Fruit fly (Drosophila melanogaster) whole organism, embryonic: Measurements from ENCODE around the gene CG34427.
A peak's percentile ranks its signal among the peaks of the same experiment; 100 is the strongest.

Experiments used
- Ada2b ChIP-seq: fragments of 200-800 bp; sonication (Bioruptor generic); IDR thresholded peaks from 2 replicates; pipeline ENCODE4 v1.3.6; 2022; ENCODE audit warnings: missing biosample characterization, missing genetic modification characterization
- Adf1 ChIP-seq: fragments of 200-800 bp; sonication (Bioruptor generic); IDR thresholded peaks from 2 replicates; pipeline ENCODE4 v1.3.6; 2022; ENCODE audit warnings: missing biosample characterization, missing genetic modification characterization
- CG1024 ChIP-seq: fragments of 200-800 bp; sonication (Bioruptor generic); IDR thresholded peaks from 2 replicates; pipeline ENCODE4 v1.3.6; 2022; ENCODE audit warnings: missing biosample characterization, missing genetic modification characterization
- CG12236 ChIP-seq: fragments of 200-800 bp; sonication (Bioruptor generic); optimal IDR thresholded peaks from 2 replicates; lab custom pipeline; 2016; ENCODE audit warnings: missing biosample characterization, missing genetic modification characterization
- CG13287 ChIP-seq: fragments of 200-800 bp; sonication (Bioruptor generic); IDR thresholded peaks from 2 replicates; pipeline ENCODE4 v1.3.6; 2022; ENCODE audit warnings: missing biosample characterization, missing genetic modification characterization; ENCODE audit not compliant: partially characterized antibody
- CG1529 ChIP-seq: fragments of 200-800 bp; sonication (Bioruptor generic); optimal IDR thresholded peaks from 3 replicates; lab custom pipeline; 2018; ENCODE audit warnings: missing biosample characterization, missing genetic modification characterization
- CG1603 ChIP-seq: fragments of 200-800 bp; sonication (Bioruptor generic); optimal IDR thresholded peaks from 2 replicates; lab custom pipeline; 2019; ENCODE audit warnings: missing biosample characterization, mild to moderate bottlenecking, missing genetic modification characterization, moderate library complexity
- CG16813 ChIP-seq: fragments of 200-800 bp; sonication (Bioruptor generic); IDR thresholded peaks from 3 replicates; pipeline ENCODE4 v1.3.6; 2022; ENCODE audit warnings: missing biosample characterization, missing genetic modification characterization; ENCODE audit not compliant: partially characterized antibody
- CG17186 ChIP-seq: fragments of 200-800 bp; sonication (Bioruptor generic); optimal IDR thresholded peaks from 3 replicates; lab custom pipeline; 2017; ENCODE audit warnings: missing biosample characterization, missing genetic modification reagents, missing genetic modification characterization
- CG1832 ChIP-seq: fragments of 200-800 bp; sonication (Bioruptor generic); optimal IDR thresholded peaks from 2 replicates; lab custom pipeline; 2017; ENCODE audit warnings: missing biosample characterization, mild to moderate bottlenecking, missing genetic modification characterization, inconsistent platforms
- CG2129 ChIP-seq: fragments of 200-800 bp; sonication (Bioruptor generic); IDR thresholded peaks from 2 replicates; pipeline ENCODE4 v1.3.6; 2022; ENCODE audit warnings: missing biosample characterization, missing genetic modification characterization; ENCODE audit not compliant: partially characterized antibody
- CG2712 ChIP-seq: fragments of 200-800 bp; optimal IDR thresholded peaks from 3 replicates; lab custom pipeline; 2019; ENCODE audit warnings: missing biosample characterization, mild to moderate bottlenecking, missing genetic modification characterization, moderate library complexity
- CG2889 ChIP-seq: fragments of 200-800 bp; sonication (Bioruptor generic); IDR thresholded peaks from 3 replicates; pipeline ENCODE4 v1.3.6; 2022; ENCODE audit warnings: missing biosample characterization, missing genetic modification characterization
- CG34224 ChIP-seq: fragments of 200-800 bp; sonication (Bioruptor generic); IDR thresholded peaks from 3 replicates; pipeline ENCODE4 v1.3.6; 2022; ENCODE audit warnings: missing biosample characterization, missing genetic modification characterization; ENCODE audit not compliant: partially characterized antibody
- CG42726 ChIP-seq: fragments of 200-800 bp; sonication (Bioruptor generic); IDR thresholded peaks from 2 replicates; pipeline ENCODE4 v1.3.6; 2022; ENCODE audit warnings: missing biosample characterization, missing genetic modification characterization; ENCODE audit not compliant: partially characterized antibody
- CG6765 ChIP-seq: fragments of 200-800 bp; sonication (Bioruptor generic); optimal IDR thresholded peaks from 3 replicates; lab custom pipeline; 2017; ENCODE audit warnings: missing biosample characterization, mild to moderate bottlenecking, missing genetic modification characterization
- CG7372 ChIP-seq: fragments of 200-800 bp; sonication (Bioruptor generic); IDR thresholded peaks from 2 replicates; pipeline ENCODE4 v1.3.6; 2022; ENCODE audit warnings: missing biosample characterization, missing genetic modification characterization
- CG9817 ChIP-seq: fragments of 200-800 bp; sonication (Bioruptor generic); optimal IDR thresholded peaks from 2 replicates; lab custom pipeline; 2018; ENCODE audit warnings: missing biosample characterization, mild to moderate bottlenecking, missing genetic modification characterization, moderate library complexity
- Dad ChIP-seq: fragments of 200-800 bp; sonication (Bioruptor generic); optimal IDR thresholded peaks from 3 replicates; lab custom pipeline; 2016; ENCODE audit warnings: missing biosample characterization, missing genetic modification characterization
- Elba2 ChIP-seq: fragments of 200-800 bp; sonication (Bioruptor generic); optimal IDR thresholded peaks from 3 replicates; lab custom pipeline; 2016; ENCODE audit warnings: missing biosample characterization, missing genetic modification characterization
- Gug ChIP-seq: fragments of 200-800 bp; sonication (Bioruptor generic); IDR thresholded peaks from 4 replicates; pipeline ENCODE4 v1.3.6; 2022; ENCODE audit warnings: missing biosample characterization, missing genetic modification characterization
- Lpt ChIP-seq: fragments of >200 bp; optimal IDR thresholded peaks from 2 replicates; lab custom pipeline; 2018; ENCODE audit warnings: missing biosample characterization, missing genetic modification characterization
- Mad ChIP-seq: fragments of 200-800 bp; sonication (Bioruptor generic); optimal IDR thresholded peaks from 2 replicates; lab custom pipeline; 2016; ENCODE audit warnings: missing biosample characterization, missing genetic modification characterization
- Med ChIP-seq: fragments of 200-800 bp; sonication (Bioruptor generic); peaks from one replicate; lab custom pipeline; 2016; ENCODE audit warnings: missing biosample characterization, missing genetic modification characterization, mild to moderate bottlenecking, inconsistent platforms, moderate library complexity
- Myb ChIP-seq: fragments of 200-800 bp; sonication (Bioruptor generic); optimal IDR thresholded peaks from 2 replicates; lab custom pipeline; 2016; ENCODE audit warnings: missing biosample characterization, missing genetic modification characterization
- NC2α ChIP-seq: fragments of 200-800 bp; sonication (Bioruptor generic); optimal IDR thresholded peaks from 2 replicates; lab custom pipeline; 2016; ENCODE audit warnings: missing biosample characterization, missing genetic modification characterization
- Ssrp ChIP-seq: fragments of 200-800 bp; sonication (Bioruptor generic); optimal IDR thresholded peaks from 2 replicates; lab custom pipeline; 2018; ENCODE audit warnings: missing biosample characterization, mild to moderate bottlenecking, missing genetic modification characterization, moderate library complexity
- Taf1 ChIP-seq: fragments of 200-800 bp; sonication (Bioruptor generic); IDR thresholded peaks from 2 replicates; pipeline ENCODE4 v1.3.6; 2022; ENCODE audit warnings: missing biosample characterization, missing genetic modification characterization
- al ChIP-seq: fragments of 200-800 bp; sonication (Bioruptor generic); IDR thresholded peaks from 2 replicates; pipeline ENCODE4 v1.3.6; 2022; ENCODE audit warnings: missing biosample characterization, missing genetic modification characterization
- cg ChIP-seq: fragments of 200-800 bp; sonication (Bioruptor generic); optimal IDR thresholded peaks from 3 replicates; lab custom pipeline; 2019; ENCODE audit warnings: missing biosample characterization, mild to moderate bottlenecking, missing genetic modification characterization, moderate library complexity
- disco-r ChIP-seq: fragments of 200-800 bp; sonication (Bioruptor generic); optimal IDR thresholded peaks from 2 replicates; lab custom pipeline; 2016; ENCODE audit warnings: missing biosample characterization, missing genetic modification characterization
- fru ChIP-seq: fragments of >200 bp; optimal IDR thresholded peaks from 2 replicates; lab custom pipeline; 2017
- ftz-f1 ChIP-seq: fragments of 200-800 bp; sonication (Bioruptor generic); optimal IDR thresholded peaks from 2 replicates; lab custom pipeline; 2016; ENCODE audit warnings: missing biosample characterization, missing genetic modification characterization
- her ChIP-seq: fragments of 200-800 bp; sonication (Bioruptor generic); optimal IDR thresholded peaks from 2 replicates; lab custom pipeline; 2016; ENCODE audit warnings: missing biosample characterization, missing genetic modification characterization
- knrl ChIP-seq: fragments of 200-800 bp; sonication (Bioruptor generic); IDR thresholded peaks from 3 replicates; pipeline ENCODE4 v1.3.6; 2022; ENCODE audit warnings: missing biosample characterization, missing genetic modification characterization; ENCODE audit not compliant: partially characterized antibody
- lab ChIP-seq: fragments of 200-800 bp; sonication (Bioruptor generic); optimal IDR thresholded peaks from 3 replicates; lab custom pipeline; 2017; ENCODE audit warnings: missing biosample characterization, missing genetic modification characterization, mild to moderate bottlenecking, moderate library complexity, missing genetic modification reagents
- lbe ChIP-seq: fragments of 200-800 bp; sonication (Bioruptor generic); optimal IDR thresholded peaks from 2 replicates; lab custom pipeline; 2016; ENCODE audit warnings: missing biosample characterization, mild to moderate bottlenecking, missing genetic modification characterization
- lmd ChIP-seq: fragments of 200-800 bp; sonication (Bioruptor generic); IDR thresholded peaks from 2 replicates; pipeline ENCODE4 v1.3.6; 2022; ENCODE audit warnings: missing biosample characterization, missing genetic modification characterization
- nerfin-1 ChIP-seq: fragments of 200-800 bp; sonication (Bioruptor generic); optimal IDR thresholded peaks from 3 replicates; lab custom pipeline; 2019; ENCODE audit warnings: missing biosample characterization, mild to moderate bottlenecking, missing genetic modification characterization, moderate library complexity
- onecut ChIP-seq: fragments of 200-800 bp; sonication (Bioruptor generic); IDR thresholded peaks from 2 replicates; pipeline ENCODE4 v1.3.6; 2022; ENCODE audit warnings: missing biosample characterization, missing genetic modification characterization
- phol ChIP-seq: fragments of 200-800 bp; sonication (Bioruptor generic); optimal IDR thresholded peaks from 3 replicates; lab custom pipeline; 2018; ENCODE audit warnings: missing biosample characterization, mild to moderate bottlenecking, missing genetic modification characterization, moderate library complexity
- sens ChIP-seq: fragments of 200-800 bp; sonication (Bioruptor generic); peaks from one replicate; lab custom pipeline; 2016; ENCODE audit warnings: missing biosample characterization, missing genetic modification characterization
- slp2 ChIP-seq: fragments of 200-800 bp; sonication (Bioruptor generic); optimal IDR thresholded peaks from 2 replicates; lab custom pipeline; 2016; ENCODE audit warnings: missing biosample characterization, missing genetic modification characterization
- stwl ChIP-seq: fragments of 200-800 bp; sonication (Bioruptor generic); optimal IDR thresholded peaks from 3 replicates; lab custom pipeline; 2018; ENCODE audit warnings: missing biosample characterization, mild to moderate bottlenecking, missing genetic modification characterization, moderate library complexity
- toy ChIP-seq: fragments of 200-800 bp; sonication (Bioruptor generic); IDR thresholded peaks from 2 replicates; pipeline ENCODE4 v1.3.6; 2022; ENCODE audit warnings: missing biosample characterization, missing genetic modification characterization
- unpg ChIP-seq: fragments of 200-800 bp; sonication (Bioruptor generic); optimal IDR thresholded peaks from 3 replicates; lab custom pipeline; 2018; ENCODE audit warnings: missing biosample characterization, mild to moderate bottlenecking, missing genetic modification characterization, moderate library complexity
- vvl ChIP-seq: fragments of 200-800 bp; sonication (Bioruptor generic); IDR thresholded peaks from 2 replicates; pipeline ENCODE4 v1.3.6; 2022; ENCODE audit warnings: missing biosample characterization, missing genetic modification characterization
- zfh1 ChIP-seq: fragments of 200-800 bp; sonication (Bioruptor generic); IDR thresholded peaks from 3 replicates; pipeline ENCODE4 v1.3.6; 2022; ENCODE audit warnings: missing biosample characterization, missing genetic modification characterization

The CG34427 gene

dm6 chr3L:8823730-8824374, 19.3 kb downstream of the CG34427 start (continued):
- TF ChIP-seq al (GFP tag; lab: Robert Waterston, UW) (no peak), CG2889 (GFP tag; lab: Robert Waterston, UW) (0 out of 3 replicates have a peak, but pooled peaks have one; percentile 51), knrl (GFP tag; lab: Robert Waterston, UW) (0 out of 3 replicates have a peak, but pooled peaks have one; percentile 15), toy (GFP tag; lab: Robert Waterston, UW) (no peak), Mad (GFP tag; lab: Kevin White, UChicago) (peak; percentile 26), lab (peak; percentile 55), onecut (peak; percentile 36), CG9817 (tag; lab: Kevin White, UChicago) (no peak), CG42726 (no peak), fru (lab: Kevin White, UChicago) (no peak), Ada2b (GFP tag; lab: Robert Waterston, UW) (peak; percentile 53; the same call in 1 of the 2 replicates), lmd (GFP tag; lab: Robert Waterston, UW) (peak; percentile 26; the same call in 1 of the 2 replicates), Adf1 (GFP tag; lab: Robert Waterston, UW) (no peak), Elba2 (GFP tag; lab: Kevin White, UChicago) (no peak), CG1832 (GFP tag; lab: Kevin White, UChicago) (no peak), Gug (GFP tag; lab: Robert Waterston, UW) (peak; percentile 44; the same call in 1 of the 4 replicates), CG17186 (GFP tag; lab: Kevin White, UChicago) (no peak), phol (tag; lab: Kevin White, UChicago) (peak; percentile 56)
- TF ChIP-seq, all 482 proteins: peak for 176

- TF ChIP-seq ftz-f1 (GFP tag; lab: Kevin White, UChicago) = no peak
- peak; percentile 66 for TF ChIP-seq Med (GFP tag; lab: Kevin White, UChicago)
- no peak for TF ChIP-seq CG7372 (GFP tag; lab: Robert Waterston, UW)
- TF ChIP-seq CG2712 (tag; lab: Kevin White, UChicago) = no peak
- TF ChIP-seq zfh1 = peak; percentile 19; the same call in 1 of the 3 replicates
- TF ChIP-seq CG6765 = no peak
- TF ChIP-seq CG1529 (GFP tag; lab: Kevin White, UChicago) = no peak
- TF ChIP-seq CG34224 (GFP tag; lab: Robert Waterston, UW) = no peak
- TF ChIP-seq CG2129 (GFP tag; lab: Robert Waterston, UW) = no peak
- TF ChIP-seq CG12236 (GFP tag; lab: Kevin White, UChicago) = no peak
- no peak for TF ChIP-seq disco-r (GFP tag; lab: Kevin White, UChicago)
- 0 out of 2 replicates have a peak, but pooled peaks have one; percentile 6 for TF ChIP-seq vvl (GFP tag; lab: Robert Waterston, UW)
- no peak for TF ChIP-seq Ssrp (tag; lab: Kevin White, UChicago)
- TF ChIP-seq lbe (GFP tag; lab: Kevin White, UChicago) = no peak
- TF ChIP-seq CG42726 = no peak
- no peak for TF ChIP-seq Lpt (GFP tag; lab: Kevin White, UChicago)
- 0 out of 3 replicates have a peak, but pooled peaks have one; percentile 2 for TF ChIP-seq CG16813 (GFP tag; lab: Robert Waterston, UW)
- peak; percentile 39 for TF ChIP-seq cg (GFP tag; lab: Kevin White, UChicago)
- no peak for TF ChIP-seq Taf1 (GFP tag; lab: Robert Waterston, UW)
- no peak for TF ChIP-seq her
- TF ChIP-seq Dad = no peak
- no peak for TF ChIP-seq NC2α (GFP tag; lab: Kevin White, UChicago)
- no peak for TF ChIP-seq unpg (GFP tag; lab: Kevin White, UChicago)
- no peak for TF ChIP-seq CG13287 (GFP tag; lab: Robert Waterston, UW)
- TF ChIP-seq CG1024 = no peak
- TF ChIP-seq slp2 = no peak
- TF ChIP-seq sens = peak; percentile 68
- peak; percentile 42 for TF ChIP-seq nerfin-1 (tag; lab: Kevin White, UChicago)
- no peak for TF ChIP-seq stwl (tag; lab: Kevin White, UChicago)
- TF ChIP-seq Myb = no peak
- TF ChIP-seq CG1603 = peak; percentile 10
Observed at dm6 chr3L:8824403-8825029, 20.0 kb downstream of the CG34427 start.
